Worm (Caenorhabditis elegans) whole organism, L4 larva: ENCODE measurements around the gene C29E4.9.
A peak's percentile ranks its signal among the peaks of the same experiment; 100 is the strongest.

Source experiments
- F26F4.8 ChIP-seq: fragments of 200-800 bp; sonication (Bioruptor generic); conservative IDR thresholded peaks from 2 replicates; pipeline ENCODE4 v1.3.6; 2022; ENCODE audit warnings: missing genetic modification characterization, missing compliant biosample characterization
- T20F7.1 ChIP-seq: fragments of 200-800 bp; sonication (Bioruptor generic); optimal IDR thresholded peaks from 2 replicates; lab custom pipeline; 2018; ENCODE audit warnings: mild to moderate bottlenecking, missing genetic modification characterization, missing compliant biosample characterization
- Y75B8A.6 ChIP-seq: fragments of 200-800 bp; sonication (Bioruptor generic); IDR thresholded peaks from 2 replicates; pipeline ENCODE4 v1.3.6; 2022; ENCODE audit warnings: missing genetic modification reagents, missing genetic modification characterization, missing compliant biosample characterization
- aha-1 ChIP-seq: fragments of 150-350 bp; peaks from one replicate; lab custom pipeline; 2014; ENCODE audit warnings: missing biosample characterization, missing genetic modification characterization
- ama-1 ChIP-seq: fragments of 150-350 bp; optimal IDR thresholded peaks from 2 replicates; lab custom pipeline; 2014; ENCODE audit warnings: inconsistent platforms, mixed read lengths
- ceh-82 ChIP-seq: sonication (generic microtip); optimal IDR thresholded peaks from 2 replicates; lab custom pipeline; 2017; ENCODE audit warnings: missing biosample characterization, missing genetic modification characterization
- ces-1 ChIP-seq: fragments of 150-350 bp; sonication (generic microtip); optimal IDR thresholded peaks from 4 replicates; lab custom pipeline; 2014; ENCODE audit warnings: missing biosample characterization, missing genetic modification reagents, missing genetic modification characterization
- daf-16 ChIP-seq, 3 experiments: sonication (generic microtip); optimal IDR thresholded peaks; 2 replicates each; lab custom pipeline; 2016 to 2017; ENCODE audit warnings: missing genetic modification characterization in 3 of 3, missing genetic modification reagents in 3 of 3, mild to moderate bottlenecking in 2 of 3, missing compliant biosample characterization in 2 of 3, missing biosample characterization in 1 of 3, moderate library complexity in 1 of 3
- dmd-8 ChIP-seq: fragments of 200-800 bp; sonication (Bioruptor generic); IDR thresholded peaks from 2 replicates; pipeline ENCODE4 v1.3.6; 2022; ENCODE audit warnings: missing genetic modification characterization, missing compliant biosample characterization
- dpl-1 ChIP-seq: fragments of 150-350 bp; optimal IDR thresholded peaks from 2 replicates; lab custom pipeline; 2014; ENCODE audit warnings: missing biosample characterization, missing genetic modification reagents, missing genetic modification characterization
- dve-1 ChIP-seq: sonication (generic microtip); optimal IDR thresholded peaks from 2 replicates; lab custom pipeline; 2017; ENCODE audit warnings: antibody characterized with exemption, mild to moderate bottlenecking, missing genetic modification characterization, missing compliant biosample characterization; ENCODE audit not compliant: insufficient read depth
- egl-27 ChIP-seq: sonication (generic microtip); optimal IDR thresholded peaks from 3 replicates; lab custom pipeline; 2017; ENCODE audit warnings: missing biosample characterization, missing genetic modification reagents, missing genetic modification characterization
- gei-8 ChIP-seq: fragments of 200-800 bp; sonication (Bioruptor generic); optimal IDR thresholded peaks from 2 replicates; lab custom pipeline; 2018; ENCODE audit warnings: mild to moderate bottlenecking, missing genetic modification characterization, missing compliant biosample characterization
- hlh-30 ChIP-seq: sonication (generic microtip); optimal IDR thresholded peaks from 2 replicates; lab custom pipeline; 2017; ENCODE audit warnings: antibody characterized with exemption, mild to moderate bottlenecking, missing genetic modification characterization, missing compliant biosample characterization; ENCODE audit not compliant: insufficient read depth
- lin-38 ChIP-seq: fragments of 200-800 bp; sonication (Bioruptor generic); IDR thresholded peaks from 2 replicates; pipeline ENCODE4 v1.3.6; 2022; ENCODE audit warnings: missing genetic modification reagents, missing genetic modification characterization, missing compliant biosample characterization
- madf-9 ChIP-seq: fragments of 200-800 bp; sonication (Bioruptor generic); conservative IDR thresholded peaks from 2 replicates; pipeline ENCODE4 v1.3.6; 2022; ENCODE audit warnings: missing genetic modification reagents, missing genetic modification characterization, missing compliant biosample characterization
- mdt-29 ChIP-seq: fragments of 200-800 bp; sonication (Bioruptor generic); IDR thresholded peaks from 2 replicates; pipeline ENCODE4 v1.3.6; 2022; ENCODE audit warnings: missing genetic modification reagents, missing genetic modification characterization, missing compliant biosample characterization
- mep-1 ChIP-seq: fragments of 150-350 bp; sonication (generic microtip); optimal IDR thresholded peaks from 3 replicates; lab custom pipeline; 2014; ENCODE audit warnings: missing biosample characterization, missing genetic modification characterization
- mes-2 ChIP-seq: sonication (generic microtip); optimal IDR thresholded peaks from 2 replicates; lab custom pipeline; 2016; ENCODE audit warnings: missing genotype, mild to moderate bottlenecking, missing genetic modification characterization, missing compliant biosample characterization; ENCODE audit not compliant: poor library complexity, severe bottlenecking
- nhr-10 ChIP-seq: fragments of 150-350 bp; optimal IDR thresholded peaks from 2 replicates; lab custom pipeline; 2014; ENCODE audit warnings: missing biosample characterization, missing genetic modification characterization
- nhr-11 ChIP-seq: fragments of 150-350 bp; optimal IDR thresholded peaks from 2 replicates; lab custom pipeline; 2014; ENCODE audit warnings: missing biosample characterization, missing genetic modification characterization
- nhr-28 ChIP-seq: fragments of 150-350 bp; optimal IDR thresholded peaks from 2 replicates; lab custom pipeline; 2014; ENCODE audit warnings: missing biosample characterization, missing genetic modification characterization
- php-3 ChIP-seq: fragments of 200-800 bp; sonication (Bioruptor generic); IDR thresholded peaks from 2 replicates; pipeline ENCODE4 v1.3.6; 2022; ENCODE audit warnings: missing genetic modification reagents, missing genetic modification characterization, missing compliant biosample characterization
- pqm-1 ChIP-seq: sonication (generic microtip); optimal IDR thresholded peaks from 2 replicates; lab custom pipeline; 2017; ENCODE audit warnings: missing biosample characterization, missing genetic modification characterization
- sdz-12 ChIP-seq: fragments of 200-800 bp; sonication (Bioruptor generic); optimal IDR thresholded peaks from 2 replicates; lab custom pipeline; 2018; ENCODE audit warnings: mild to moderate bottlenecking, missing genetic modification characterization, missing compliant biosample characterization
- skn-1 ChIP-seq: fragments of 150-350 bp; optimal IDR thresholded peaks from 2 replicates; lab custom pipeline; 2014; ENCODE audit warnings: missing biosample characterization, missing genetic modification characterization
- spr-1 ChIP-seq: sonication (generic microtip); optimal IDR thresholded peaks from 2 replicates; lab custom pipeline; 2016; ENCODE audit warnings: mild to moderate bottlenecking, missing genetic modification characterization, missing compliant biosample characterization
- unc-130 ChIP-seq: sonication (generic microtip); optimal IDR thresholded peaks from 2 replicates; lab custom pipeline; 2016; ENCODE audit warnings: missing genetic modification reagents, missing genetic modification characterization, missing compliant biosample characterization
- unc-62 ChIP-seq, 3 experiments: fragments of 150-350 bp in 1 of 3; sonication (generic microtip); optimal IDR thresholded peaks in 2 of 3; peaks in 1 of 3; 1 replicate in 1 of 3; 2 replicates in 2 of 3; lab custom pipeline; 2014 to 2017; ENCODE audit warnings: missing biosample characterization in 3 of 3, missing genetic modification characterization in 3 of 3, missing genetic modification reagents in 3 of 3, missing genotype in 1 of 3
- ztf-11 ChIP-seq: fragments of 150-350 bp; optimal IDR thresholded peaks from 2 replicates; lab custom pipeline; 2014; ENCODE audit warnings: missing biosample characterization, missing genetic modification characterization

Gene C29E4.9

DNA sequence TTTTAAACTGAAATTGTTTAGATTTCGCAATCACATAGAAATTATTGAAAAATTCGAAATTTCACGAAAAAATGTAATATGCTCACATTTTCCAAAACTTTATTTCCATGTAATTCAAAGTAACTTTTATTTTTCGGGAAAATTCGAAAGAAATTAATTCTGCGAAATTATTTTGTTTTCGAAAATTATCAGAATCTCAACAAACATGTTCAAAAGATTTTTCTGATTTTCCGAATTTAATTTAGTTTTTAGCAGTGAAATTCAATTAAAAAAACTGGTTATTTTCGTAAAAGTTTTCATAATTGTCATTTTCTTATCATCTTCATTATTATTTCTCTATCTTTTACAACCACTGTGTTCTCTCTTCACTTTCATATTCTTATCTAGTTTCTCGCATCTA, 23.6 kb downstream of the C29E4.9 start, which contains the start of gene ran-2:
Gene ran-2 (plus strand): TSS at position 301 of the 400 bp plus-strand sequence.
- TF ChIP-seq daf-16 (GFP tag; optimal IDR thresholded peaks at IDR 0.05; lab: Kevin White, UChicago) (no peak), daf-16 (tag; optimal IDR thresholded peaks at IDR 0.05; lab: Kevin White, UChicago) (peak; percentile 50), pqm-1 (peak; percentile 22), spr-1 (tag; lab: Kevin White, UChicago) (no peak), madf-9 (GFP tag; lab: Robert Waterston, UW) (no peak), F26F4.8 (no peak), dve-1 (tag; lab: Kevin White, UChicago) (peak; percentile 16)

DNA sequence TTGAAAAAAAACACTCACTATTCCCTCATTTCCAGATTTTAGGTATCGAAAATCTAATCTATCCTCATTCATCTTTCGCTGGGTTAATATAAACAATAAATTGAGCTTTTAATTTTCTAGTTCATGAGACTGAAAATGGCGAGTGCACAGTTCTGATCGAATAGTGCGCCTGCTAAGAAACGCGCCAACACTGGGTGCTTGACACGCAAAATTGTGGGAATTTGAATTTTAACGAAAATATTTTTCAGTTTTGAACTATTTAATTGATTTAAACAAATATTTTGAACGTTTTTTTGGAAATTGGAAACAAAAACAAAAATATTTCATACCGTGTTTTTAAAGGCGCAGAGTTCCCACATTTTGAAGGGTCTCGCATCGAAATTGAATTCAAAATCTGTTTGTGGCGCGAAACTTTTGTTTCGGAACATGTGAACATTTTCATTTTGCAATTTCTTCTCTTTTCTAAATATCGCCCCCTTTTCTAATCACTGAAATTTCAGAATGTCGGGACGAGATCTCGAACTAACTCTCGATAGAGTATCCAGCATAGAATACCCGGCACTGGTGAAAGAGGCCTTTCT, 28.2 kb downstream of the C29E4.9 start, which contains the start of the genes C29E4.13 and npp-15:
Gene C29E4.13 (minus strand): TSS at position 169 of the 581 bp plus-strand sequence.
Gene npp-15 (plus strand): TSS at position 495 of the 581 bp plus-strand sequence.
- TF ChIP-seq ama-1 (no peak), unc-130 (GFP tag; lab: Kevin White, UChicago) (peak; percentile 39), mdt-29 (GFP tag; lab: Robert Waterston, UW) (no peak), mep-1 (tag; lab: Kevin White, UChicago) (peak; percentile 10), dpl-1 (GFP tag; lab: Kevin White, UChicago) (peak; percentile 81), pqm-1 (peak; percentile 21), nhr-28 (tag; lab: Kevin White, UChicago) (peak; percentile 34), hlh-30 (tag; lab: Kevin White, UChicago) (peak; percentile 12), skn-1 (tag; lab: Kevin White, UChicago) (no peak), Y75B8A.6 (no peak), php-3 (GFP tag; lab: Robert Waterston, UW) (no peak), T20F7.1 (GFP tag; lab: Kevin White, UChicago) (peak; percentile 72), ces-1 (GFP tag; lab: Kevin White, UChicago) (no peak), mes-2 (tag; lab: Kevin White, UChicago) (peak; percentile 64), lin-38 (GFP tag; lab: Robert Waterston, UW) (peak; percentile 33; the same call in 1 of the 2 replicates), dve-1 (tag; lab: Kevin White, UChicago) (peak; percentile 28), daf-16 (GFP tag; optimal IDR thresholded peaks at IDR 0.05; lab: Kevin White, UChicago) (no peak), daf-16 (tag; optimal IDR thresholded peaks at IDR 0.05; lab: Kevin White, UChicago) (peak; percentile 37)

DNA sequence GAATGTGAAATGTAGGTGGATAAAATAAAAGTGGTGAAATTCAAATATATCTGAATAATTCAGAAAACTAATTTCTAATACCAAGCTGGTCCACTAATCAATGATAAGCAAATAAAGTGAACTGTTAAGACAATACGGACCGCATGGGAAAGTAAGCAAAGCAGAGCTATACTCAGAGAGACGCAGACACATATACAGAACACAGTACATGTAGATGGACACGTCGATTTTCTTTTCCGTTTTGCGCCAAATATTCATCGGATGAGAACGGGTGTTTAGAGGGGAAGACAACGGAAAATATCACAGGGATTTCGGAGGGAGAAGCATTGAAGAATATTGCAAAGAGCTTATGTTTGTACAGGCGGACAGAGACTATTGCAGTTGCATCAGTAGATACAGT, 30.9 kb downstream of the C29E4.9 start:
- no peak for TF ChIP-seq nhr-11 (tag; lab: Kevin White, UChicago)
- peak; percentile 70 for TF ChIP-seq aha-1
- TF ChIP-seq mes-2 (tag; lab: Kevin White, UChicago): peak; percentile 7

DNA sequence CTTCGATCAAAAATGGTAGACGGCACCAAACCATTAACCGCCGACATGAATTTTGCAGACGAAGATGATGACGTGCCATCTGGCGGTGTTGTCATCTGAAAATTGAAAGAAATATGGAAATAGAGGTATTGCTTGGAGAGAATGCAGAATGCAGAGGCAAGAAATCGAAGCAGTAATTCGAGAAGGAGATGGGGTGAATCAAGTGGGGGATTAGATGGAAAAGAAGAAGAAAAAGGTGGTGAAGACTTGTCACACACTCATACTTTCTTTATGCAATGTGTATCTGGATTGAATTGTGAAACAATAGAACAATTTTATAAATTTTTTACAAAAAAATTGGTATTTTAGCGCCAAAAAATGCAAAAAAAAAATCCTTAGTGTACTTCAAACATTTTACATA, 32.0 kb downstream of the C29E4.9 start, which contains the start of gene tag-250:
Gene tag-250 (minus strand): TSS at position 101 of the 400 bp plus-strand sequence.
- TF ChIP-seq unc-62 (GFP tag; optimal IDR thresholded peaks at IDR 0.05 in 1 of 2; lab: Kevin White, UChicago) (peak in 1 of 2 experiments; percentile 72), unc-62 (tag; optimal IDR thresholded peaks at IDR 0.05; lab: Kevin White, UChicago) (no peak), nhr-10 (no peak)

DNA sequence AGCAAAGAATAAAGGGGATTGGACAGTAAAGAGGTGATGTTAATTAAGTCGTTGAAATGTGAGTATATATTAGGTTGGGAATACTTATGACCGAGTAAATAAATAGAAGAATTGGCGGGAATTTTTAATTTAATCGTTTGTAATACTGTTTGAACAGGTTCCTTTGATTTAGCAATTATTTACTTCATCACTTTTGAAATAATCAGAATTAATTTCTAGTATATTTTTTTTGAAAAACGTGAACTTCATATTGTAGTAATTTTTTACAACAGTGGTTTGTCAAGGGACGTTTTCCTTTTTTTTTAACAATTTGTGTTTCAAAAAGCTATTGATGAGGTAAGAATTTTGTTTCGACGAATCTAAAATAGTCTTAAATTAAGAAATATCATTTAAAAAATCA, 34.7 kb downstream of the C29E4.9 start, which contains the start of gene C29E4.17:
Gene C29E4.17 (plus strand): TSS at position 301 of the 400 bp plus-strand sequence.
- TF ChIP-seq egl-27 (tag; lab: Kevin White, UChicago): no peak
- no peak for TF ChIP-seq ceh-82 (tag; lab: Kevin White, UChicago)
- TF ChIP-seq gei-8 (GFP tag; lab: Kevin White, UChicago): no peak
- TF ChIP-seq dmd-8 (GFP tag; lab: Robert Waterston, UW): no peak

DNA sequence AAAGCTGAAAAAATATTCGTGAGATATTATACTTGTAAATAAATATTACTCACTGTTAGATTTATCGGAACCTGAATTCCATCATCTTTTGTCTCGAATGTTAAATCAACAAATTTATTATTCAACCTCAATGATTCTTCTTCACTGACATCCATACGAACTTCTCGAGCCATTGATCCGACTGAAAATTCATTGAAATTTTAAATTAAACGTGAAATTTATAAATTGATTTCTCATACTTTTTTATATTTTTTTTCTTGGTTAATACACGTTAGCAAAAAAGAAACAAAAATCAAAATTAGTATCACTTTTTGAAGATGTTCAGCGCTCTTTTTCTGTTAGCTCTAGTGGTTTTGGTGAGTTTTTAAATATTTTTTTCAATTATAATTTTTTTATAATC, 37.0 kb downstream of the C29E4.9 start, which contains the start of gene C29E4.14:
Gene C29E4.14 (plus strand): TSS at position 301 of the 400 bp plus-strand sequence.
- no peak for TF ChIP-seq sdz-12
- TF ChIP-seq ztf-11: no peak
- no peak for TF ChIP-seq nhr-28 (tag; lab: Kevin White, UChicago)
- TF ChIP-seq mdt-29 (GFP tag; lab: Robert Waterston, UW): no peak
- TF ChIP-seq aha-1: no peak
